Worm (Caenorhabditis elegans) whole organism, L1 larva: ENCODE measurements around the gene nlp-11.

ENCODE experiments used
- ama-1 ChIP-seq: fragments of 150-350 bp; optimal IDR thresholded peaks from 2 replicates; lab custom pipeline; 2014
- mab-9 ChIP-seq: fragments of 200-800 bp; sonication (Bioruptor generic); IDR thresholded peaks from 2 replicates; pipeline ENCODE4 v1.3.6; 2022; ENCODE audit warnings: missing genetic modification reagents, missing genetic modification characterization, missing compliant biosample characterization
- nhr-28 ChIP-seq: fragments of 150-350 bp; optimal IDR thresholded peaks from 2 replicates; lab custom pipeline; 2014; ENCODE audit warnings: missing biosample characterization, missing genetic modification characterization
- rnt-1 ChIP-seq: sonication (generic microtip); optimal IDR thresholded peaks from 2 replicates; lab custom pipeline; 2016; ENCODE audit warnings: mild to moderate bottlenecking, missing genetic modification characterization, moderate library complexity, missing compliant biosample characterization

ce11 chrII:9716417-9717039, 24.8 kb upstream of the nlp-11 start, which contains the start of gene wee-1.3:
- TF ChIP-seq rnt-1, result peak; percentile 90
- TF ChIP-seq nhr-28 (tag; lab: Kevin White, UChicago), result no peak
- TF ChIP-seq mab-9 (GFP tag; lab: Robert Waterston, UW), result peak; percentile 60; the same call in 1 of the 2 replicates
- no peak for TF ChIP-seq ama-1
